Fruit fly (Drosophila melanogaster): ENCODE measurements around the gene CG7049.

CG7049 gene

dm6 chr3L:178445-178844 is 2.4 kb upstream of the CG7049 start:
- peak; percentile 6 for TF ChIP-seq CG17385 (GFP tag; optimal IDR thresholded peaks at IDR 0.05)
- no peak for TF ChIP-seq grau (tag; optimal IDR thresholded peaks at IDR 0.05)
- TF ChIP-seq rib (GFP tag; IDR thresholded peaks at IDR 0.05), result no peak
- TF ChIP-seq ci (GFP tag; IDR thresholded peaks at IDR 0.05), result no peak
- TF ChIP-seq CG1647 (GFP tag; optimal IDR thresholded peaks at IDR 0.05), result no peak
- TF ChIP-seq ash1 (GFP tag; optimal IDR thresholded peaks at IDR 0.05), result no peak
- no peak for TF ChIP-seq CG12104 (GFP tag; optimal IDR thresholded peaks at IDR 0.05)
- no peak for TF ChIP-seq ftz-f1 (GFP tag; optimal IDR thresholded peaks at IDR 0.05)
- no peak for TF ChIP-seq pzg (GFP tag; optimal IDR thresholded peaks at IDR 0.05)
- peak; percentile 4 for TF ChIP-seq Kr (GFP tag; optimal IDR thresholded peaks at IDR 0.05)
- TF ChIP-seq Asciz (GFP tag; optimal IDR thresholded peaks at IDR 0.05), result no peak
- TF ChIP-seq luna (GFP tag; optimal IDR thresholded peaks at IDR 0.05), result no peak
- TF ChIP-seq vfl (GFP tag; optimal IDR thresholded peaks at IDR 0.05), result no peak
- no peak for TF ChIP-seq crp (GFP tag; optimal IDR thresholded peaks at IDR 0.05)
- TF ChIP-seq bbx (GFP tag; IDR thresholded peaks at IDR 0.05; ENCODE audit: partially characterized antibody), result no peak
- no peak for TF ChIP-seq Chrac-16 (GFP tag; optimal IDR thresholded peaks at IDR 0.05)
- peak in 1 of 2 experiments; percentile 88 for TF ChIP-seq Pdp1 (GFP tag; optimal IDR thresholded peaks at IDR 0.05)
- TF ChIP-seq Jarid2 (GFP tag; optimal IDR thresholded peaks at IDR 0.05), result peak; percentile 62
- TF ChIP-seq ase (GFP tag; IDR thresholded peaks at IDR 0.05), result no peak
- TF ChIP-seq CG7556 (GFP tag; optimal IDR thresholded peaks at IDR 0.05), result no peak
- TF ChIP-seq CG12769 (tag; optimal IDR thresholded peaks at IDR 0.05), result peak; percentile 14
- TF ChIP-seq Deaf1 (tag; optimal IDR thresholded peaks at IDR 0.05), result peak; percentile 80
- peak; percentile 57 for TF ChIP-seq Med (GFP tag)
- TF ChIP-seq Fer1 (GFP tag; optimal IDR thresholded peaks at IDR 0.05), result no peak
- TF ChIP-seq ATbp (GFP tag; optimal IDR thresholded peaks at IDR 0.05), result no peak
- no peak for TF ChIP-seq CG6765 (GFP tag; optimal IDR thresholded peaks at IDR 0.05)
- peak; percentile 47 for TF ChIP-seq sens (GFP tag)
- TF ChIP-seq p53 (GFP tag; optimal IDR thresholded peaks at IDR 0.05), result no peak
- peak; percentile 56 for TF ChIP-seq CG13894 (tag; optimal IDR thresholded peaks at IDR 0.05)
- no peak for TF ChIP-seq caup (GFP tag; optimal IDR thresholded peaks at IDR 0.05; ENCODE audit: severe bottlenecking)
- peak in 1 of 2 experiments; percentile 39 for TF ChIP-seq Trl (optimal IDR thresholded peaks at IDR 0.05)
- TF ChIP-seq Trl (GFP tag; optimal IDR thresholded peaks at IDR 0.05), result no peak
- TF ChIP-seq CG13287 (GFP tag; IDR thresholded peaks at IDR 0.05; ENCODE audit: partially characterized antibody), result no peak; the same call in 1 of the 2 replicates
- TF ChIP-seq E2f1 (GFP tag; IDR thresholded peaks at IDR 0.05), result no peak
- TF ChIP-seq CG16813 (GFP tag; IDR thresholded peaks at IDR 0.05; ENCODE audit: partially characterized antibody), result no peak
- TF ChIP-seq kni (GFP tag; optimal IDR thresholded peaks at IDR 0.05), result peak; percentile 56
- TF ChIP-seq CG8765 (GFP tag; IDR thresholded peaks at IDR 0.05), result no peak
- TF ChIP-seq CHES-1-like (GFP tag; optimal IDR thresholded peaks at IDR 0.05), result no peak
- no peak for TF ChIP-seq nom (GFP tag; optimal IDR thresholded peaks at IDR 0.05)
- no peak for TF ChIP-seq Ets65A (GFP tag)
- TF ChIP-seq CG18619 (GFP tag; optimal IDR thresholded peaks at IDR 0.05), result no peak
- TF ChIP-seq z (GFP tag; IDR thresholded peaks at IDR 0.05), result peak; percentile 70
- TF ChIP-seq chinmo (GFP tag; IDR thresholded peaks at IDR 0.05; ENCODE audit: partially characterized antibody), result peak; percentile 84; the same call in 3 of the 4 replicates
- TF ChIP-seq CG6813 (GFP tag; optimal IDR thresholded peaks at IDR 0.05), result no peak
- TF ChIP-seq CG14014 (GFP tag; IDR thresholded peaks at IDR 0.05), result peak; percentile 23; the same call in 1 of the 2 replicates
- TF ChIP-seq CG6254 (GFP tag; optimal IDR thresholded peaks at IDR 0.05), result no peak
- TF ChIP-seq kay (GFP tag; optimal IDR thresholded peaks at IDR 0.05), result no peak
- peak; percentile 16 for TF ChIP-seq CG12659 (GFP tag; optimal IDR thresholded peaks at IDR 0.05)
- peak; percentile 46 for TF ChIP-seq lbe (GFP tag; optimal IDR thresholded peaks at IDR 0.05)
- TF ChIP-seq H2.0 (GFP tag; IDR thresholded peaks at IDR 0.05), result no peak
